Worm (Caenorhabditis elegans) whole organism, L4/young adult: ENCODE measurements around the gene srw-99.
"Not testable (repeated sequence)": the region's sequence is repeated elsewhere in the genome, so short reads cannot be mapped to it uniquely, and the experiment has no call there.

Experiments
- W03F9.2 ChIP-seq: fragments of 150-350 bp; optimal IDR thresholded peaks from 2 replicates; lab custom pipeline; 2014; ENCODE audit warnings: missing biosample characterization, missing genetic modification characterization
- dao-5 ChIP-seq: sonication (generic microtip); optimal IDR thresholded peaks from 2 replicates; lab custom pipeline; 2016; ENCODE audit warnings: missing genotype, missing genetic modification characterization, moderate library complexity, missing compliant biosample characterization
- him-1 ChIP-seq: sonication (generic microtip); optimal IDR thresholded peaks from 2 replicates; lab custom pipeline; 2016; ENCODE audit warnings: missing genotype, missing genetic modification reagents, missing genetic modification characterization, missing compliant biosample characterization

Gene srw-99

DNA sequence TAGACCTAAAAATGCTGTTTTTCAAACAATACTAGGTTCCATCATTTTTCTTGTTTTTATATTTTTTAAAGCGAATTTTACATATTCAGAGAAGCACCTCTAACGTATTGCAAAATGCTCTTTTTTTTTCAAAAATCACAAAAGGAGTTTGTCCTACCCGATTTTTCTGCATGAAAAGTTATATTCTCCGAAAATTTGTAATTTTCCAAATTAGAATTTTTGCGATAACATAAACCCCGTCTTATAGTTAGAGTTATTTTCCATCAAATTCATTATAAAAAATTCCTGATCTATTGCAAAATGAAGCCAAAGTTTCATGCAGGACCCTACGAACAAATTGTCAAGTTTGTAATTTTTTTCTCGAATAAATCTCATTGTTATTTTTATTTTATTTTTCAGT lies at the start of gene srw-99:
srw-99 (plus strand) TSS at position 301 of the 400 bp plus-strand sequence.
- TF ChIP-seq him-1 (tag; lab: Kevin White, UChicago), result no peak
- TF ChIP-seq dao-5, result no peak
- TF ChIP-seq W03F9.2 (tag; lab: Kevin White, UChicago), result no peak

DNA sequence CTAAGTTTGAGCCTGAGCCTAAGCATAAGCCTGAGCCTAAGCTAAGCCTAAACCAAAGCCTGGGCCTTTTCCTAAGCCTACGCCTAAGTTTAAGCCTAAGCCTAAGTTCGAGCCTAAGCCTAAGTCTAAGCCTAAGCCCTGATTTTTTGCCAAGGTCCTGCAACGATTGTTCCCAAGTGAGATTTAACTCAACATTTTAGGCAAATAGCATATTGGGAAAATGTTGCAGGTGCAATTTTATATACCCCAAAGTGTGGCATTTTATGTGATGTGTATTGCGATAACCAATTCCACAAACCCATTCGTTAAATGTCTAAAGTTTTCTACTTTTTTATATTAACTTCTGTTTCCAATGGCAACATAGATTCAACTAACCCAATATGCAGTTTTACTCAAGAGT lies 46.3 kb upstream of the srw-99 start, which contains the start of gene irld-40:
irld-40 (plus strand) TSS at position 301 of the 400 bp plus-strand sequence.
- TF ChIP-seq W03F9.2 (tag; lab: Kevin White, UChicago) (no peak), dao-5 (no peak), him-1 (tag; lab: Kevin White, UChicago) (no peak)

DNA sequence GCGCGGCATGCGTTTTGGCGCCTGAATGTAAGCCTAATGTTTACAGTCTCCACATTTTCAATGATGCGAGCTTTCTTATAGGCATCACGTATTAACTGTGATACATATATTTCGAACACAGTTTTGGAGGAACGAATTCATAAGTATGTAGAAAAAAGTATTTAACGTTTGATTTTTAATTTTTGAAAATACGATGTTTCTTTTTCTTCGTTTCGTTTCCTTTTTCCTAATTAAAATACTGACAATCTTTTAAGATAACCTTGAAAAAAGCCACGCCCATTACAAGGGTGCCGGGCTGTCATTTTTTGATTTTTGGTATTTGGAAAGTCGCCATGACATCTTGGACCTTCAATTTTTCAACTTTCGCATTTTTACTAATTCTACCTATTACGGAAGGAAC lies 43.6 kb upstream of the srw-99 start, which contains the start of gene K04F1.9:
K04F1.9 (plus strand) TSS at position 301 of the 400 bp plus-strand sequence.
- TF ChIP-seq him-1 (tag; lab: Kevin White, UChicago) (no peak), W03F9.2 (tag; lab: Kevin White, UChicago) (no peak), dao-5 (no peak)

DNA sequence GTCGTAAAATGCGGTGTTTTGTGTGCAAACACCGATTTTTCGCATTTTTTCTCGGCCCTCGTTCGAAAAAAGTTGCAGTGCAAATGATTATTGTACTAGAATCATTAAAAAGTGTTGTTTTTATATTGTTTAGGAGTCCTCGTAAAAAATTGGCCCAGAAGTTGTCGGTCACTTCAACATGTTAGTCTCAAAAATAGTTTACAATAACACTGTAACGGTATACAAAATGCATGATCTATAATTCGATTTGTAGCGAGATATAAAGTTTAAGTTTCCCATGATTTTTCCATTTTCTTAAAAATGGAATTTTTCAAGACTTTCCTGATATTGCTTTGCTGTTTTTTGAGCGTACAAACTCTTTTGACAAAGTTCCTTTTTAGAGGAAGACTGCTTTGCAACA lies 41.6 kb upstream of the srw-99 start, which contains the start of gene K04F1.8:
K04F1.8 (plus strand) TSS at position 301 of the 400 bp plus-strand sequence.
- TF ChIP-seq W03F9.2 (tag; lab: Kevin White, UChicago) (no peak), dao-5 (no peak), him-1 (tag; lab: Kevin White, UChicago) (no peak)

DNA sequence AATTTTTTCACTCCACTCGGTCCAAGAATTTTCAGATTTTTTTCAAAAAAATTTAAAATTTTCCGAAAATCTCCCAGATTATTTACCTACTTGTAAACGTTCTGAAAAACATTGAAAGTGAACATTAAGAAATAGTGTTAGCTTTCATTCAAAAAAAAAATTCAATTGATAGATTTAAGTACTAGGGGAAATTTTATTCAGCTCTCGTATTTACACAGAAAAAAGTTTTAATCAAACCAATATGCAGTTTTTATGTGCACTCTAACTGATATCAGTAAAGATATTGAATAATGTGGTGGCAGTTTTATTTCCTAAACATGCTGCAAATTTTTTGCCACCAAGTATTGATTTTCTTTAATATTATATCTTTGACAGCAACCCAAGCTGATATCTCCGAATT lies 40.3 kb upstream of the srw-99 start, which contains the start of gene irld-42:
irld-42 (plus strand) TSS at position 301 of the 400 bp plus-strand sequence.
- TF ChIP-seq W03F9.2 (tag; lab: Kevin White, UChicago) (no peak), dao-5 (no peak), him-1 (tag; lab: Kevin White, UChicago) (no peak)

DNA sequence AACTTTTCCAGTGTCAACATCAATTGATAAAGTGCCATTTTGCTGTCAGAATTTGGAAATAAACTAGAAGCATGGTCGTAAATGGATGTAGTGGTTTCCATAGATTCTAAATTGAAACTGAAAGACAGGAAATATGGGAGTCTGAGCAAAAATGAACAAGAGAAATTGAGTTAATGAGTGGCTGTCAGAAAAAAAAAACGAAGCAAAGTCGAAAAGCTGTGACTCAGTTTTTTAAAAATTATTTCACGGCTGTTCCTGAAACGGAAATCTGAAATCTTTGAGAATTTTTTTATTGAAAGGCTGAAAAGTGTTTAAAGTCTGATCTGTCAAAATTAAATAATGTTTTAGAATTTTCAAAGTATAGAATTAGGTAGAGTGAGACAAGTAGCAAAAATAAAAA lies 30.3 kb upstream of the srw-99 start, which contains the start of gene srw-98:
srw-98 (minus strand) TSS at position 101 of the 400 bp plus-strand sequence.
- TF ChIP-seq dao-5, result no peak
- TF ChIP-seq W03F9.2 (tag; lab: Kevin White, UChicago), result no peak
- no peak for TF ChIP-seq him-1 (tag; lab: Kevin White, UChicago)

DNA sequence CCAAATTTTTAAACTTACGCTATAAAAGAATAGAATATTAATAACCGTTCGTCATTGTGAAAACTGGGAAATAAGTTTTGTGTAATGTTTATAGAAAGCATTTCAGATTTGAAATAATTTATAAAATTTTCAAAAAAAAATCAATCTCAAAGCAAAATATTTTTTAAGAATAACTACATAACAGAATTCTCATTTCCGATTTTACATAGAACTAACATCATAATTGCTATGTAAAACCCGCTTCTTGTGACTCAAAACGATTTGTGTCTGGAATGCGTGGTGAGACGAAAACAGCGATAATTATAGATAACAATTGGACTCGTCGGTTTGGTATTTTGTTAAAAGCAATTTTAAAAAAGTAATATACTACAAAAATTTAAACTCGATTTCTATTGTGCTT lies 27.8 kb upstream of the srw-99 start, which contains the start of gene srw-91:
srw-91 (minus strand) TSS at position 101 of the 400 bp plus-strand sequence.
- TF ChIP-seq him-1 (tag; lab: Kevin White, UChicago), result no peak
- no peak for TF ChIP-seq W03F9.2 (tag; lab: Kevin White, UChicago)
- no peak for TF ChIP-seq dao-5

DNA sequence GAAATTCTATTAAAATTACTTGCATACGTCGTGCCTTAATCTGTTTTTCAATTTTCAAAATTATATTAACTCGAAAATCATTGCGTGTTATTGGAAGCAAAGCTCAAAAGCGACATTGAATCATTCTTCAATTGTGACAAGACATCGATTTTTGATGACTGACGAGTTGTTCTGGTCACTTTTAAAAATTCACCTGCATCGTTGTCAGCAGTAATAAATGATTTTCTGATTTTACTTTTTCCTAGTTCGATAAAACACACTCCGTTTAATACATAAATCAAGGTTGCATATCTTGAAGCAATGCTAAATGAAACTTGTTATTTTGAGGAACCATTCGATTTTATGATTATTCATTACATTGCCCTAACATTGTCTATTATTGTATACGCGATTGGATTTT lies 26.3 kb upstream of the srw-99 start, which contains the start of gene srh-3:
srh-3 (plus strand) TSS at position 301 of the 400 bp plus-strand sequence.
- no peak for TF ChIP-seq W03F9.2 (tag; lab: Kevin White, UChicago)

DNA sequence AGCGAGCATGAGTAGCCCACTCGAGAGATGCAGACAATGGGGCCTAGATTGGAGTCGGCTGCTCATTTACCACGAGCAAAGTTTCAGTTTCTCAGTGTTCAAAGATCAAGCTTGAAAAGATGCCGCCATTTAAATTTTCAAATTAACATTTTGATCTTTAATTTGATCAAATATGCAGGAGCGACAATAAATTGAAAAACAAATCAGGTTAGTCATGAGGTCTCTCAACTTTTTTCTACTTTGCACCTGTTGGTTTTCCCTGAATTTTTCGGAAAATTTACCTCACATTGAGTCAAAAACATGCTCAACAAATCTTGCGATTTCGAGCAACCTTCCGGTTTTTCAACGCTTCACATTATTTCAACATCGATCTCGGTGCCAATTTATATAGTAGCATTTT lies 23.2 kb upstream of the srw-99 start, which contains the start of gene srh-5:
srh-5 (plus strand) TSS at position 301 of the 400 bp plus-strand sequence.
- no peak for TF ChIP-seq W03F9.2 (tag; lab: Kevin White, UChicago)
- TF ChIP-seq him-1 (tag; lab: Kevin White, UChicago), result no peak
- TF ChIP-seq dao-5, result no peak

DNA sequence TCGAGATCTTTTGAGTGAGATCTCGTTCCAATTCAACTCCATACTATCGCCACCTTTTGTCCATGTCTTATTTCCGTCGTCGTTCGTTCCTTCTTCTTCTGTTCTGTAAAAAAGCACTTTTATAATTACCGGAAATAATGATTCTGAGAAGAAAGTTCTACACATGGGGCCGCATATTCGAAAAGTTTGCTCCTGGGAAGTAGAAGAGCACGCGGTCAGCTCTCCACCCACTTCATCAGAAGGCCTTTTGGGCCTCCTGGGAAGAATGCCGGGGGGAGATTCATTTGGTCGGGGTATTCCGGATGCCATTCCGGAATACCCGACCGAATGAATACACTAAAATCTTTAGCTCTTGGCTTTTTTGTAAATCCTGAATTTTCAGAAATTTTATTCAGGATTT lies 16.0 kb upstream of the srw-99 start, which contains the start of gene Y46H3C.5:
Y46H3C.5 (minus strand) TSS at position 2 of the 400 bp plus-strand sequence.
- TF ChIP-seq dao-5; W03F9.2 (tag; lab: Kevin White, UChicago); him-1 (tag; lab: Kevin White, UChicago): not testable (repeated sequence)

DNA sequence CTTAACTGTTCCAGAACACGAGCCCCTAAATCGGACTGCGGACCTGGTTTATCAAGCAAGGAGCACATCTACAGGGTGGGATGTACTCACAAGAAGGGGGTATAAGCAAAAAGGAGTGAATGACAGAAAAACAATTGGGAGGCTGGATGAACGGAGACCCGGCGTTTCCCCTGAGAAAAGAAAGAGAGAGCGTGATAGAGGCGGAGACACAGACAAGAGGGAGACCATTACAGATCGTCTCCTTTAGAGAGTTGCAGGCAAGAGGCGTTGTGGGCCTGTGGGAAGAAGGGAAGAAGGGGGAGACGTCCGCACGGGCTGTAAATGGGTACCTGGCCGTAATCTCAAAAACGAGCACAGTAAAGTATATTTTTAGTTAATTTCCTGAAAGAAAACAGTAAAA lies 14.7 kb upstream of the srw-99 start, which contains the start of gene Y46H3C.7:
Y46H3C.7 (minus strand) TSS at position 147 of the 400 bp plus-strand sequence.
- not testable (repeated sequence) for TF ChIP-seq dao-5; W03F9.2 (tag; lab: Kevin White, UChicago); him-1 (tag; lab: Kevin White, UChicago)

DNA sequence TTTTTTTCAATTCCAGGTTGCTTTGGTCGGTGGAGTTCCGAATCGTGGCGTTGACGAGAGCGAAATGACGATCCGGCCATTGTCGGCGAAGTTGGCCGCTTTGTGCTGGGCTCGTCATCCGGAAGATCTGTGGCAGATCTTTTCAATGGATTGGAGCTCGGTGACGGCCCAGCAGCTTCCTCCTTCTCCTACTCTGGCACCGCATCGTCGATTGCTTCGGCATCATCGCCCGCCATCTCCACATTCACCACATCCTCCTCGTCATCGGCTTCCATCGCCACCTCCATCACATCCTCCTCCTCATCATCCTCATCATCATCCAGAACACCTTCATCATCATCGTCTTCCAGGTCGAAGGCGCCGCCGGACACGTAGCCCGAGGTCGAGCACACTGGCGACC lies 10.1 kb upstream of the srw-99 start:
- no peak for TF ChIP-seq dao-5
- TF ChIP-seq W03F9.2 (tag; lab: Kevin White, UChicago), result no peak
- no peak for TF ChIP-seq him-1 (tag; lab: Kevin White, UChicago)

DNA sequence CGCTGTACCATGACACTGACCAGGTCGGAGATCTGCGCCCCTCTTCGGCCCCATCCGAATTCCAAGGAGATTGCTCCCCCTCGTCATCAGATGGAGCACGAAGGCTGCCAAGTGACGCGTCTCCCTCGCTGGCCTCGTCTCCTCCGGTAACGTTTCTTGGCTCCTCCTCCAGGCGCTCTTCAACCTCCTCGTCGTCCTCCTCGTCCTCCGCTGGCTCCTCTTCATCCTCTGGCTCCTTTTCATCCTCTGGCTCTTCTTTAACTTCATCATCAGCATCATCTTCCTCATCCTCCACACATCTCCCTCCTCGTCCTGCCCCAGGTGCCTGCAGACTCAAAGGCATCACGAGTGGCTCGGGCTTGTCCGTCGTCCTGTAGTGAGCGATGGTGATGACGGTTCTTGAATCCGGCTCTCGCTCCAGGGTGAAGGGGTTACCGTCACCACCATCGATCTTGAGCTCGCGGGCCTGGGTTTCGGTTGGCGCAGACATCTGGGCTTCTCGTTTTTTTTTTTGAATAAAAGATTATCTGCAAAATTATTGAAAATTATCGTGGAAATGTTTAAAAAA lies 9.2 kb upstream of the srw-99 start:
- TF ChIP-seq him-1 (tag; lab: Kevin White, UChicago), result no peak
- no peak for TF ChIP-seq W03F9.2 (tag; lab: Kevin White, UChicago)
- no peak for TF ChIP-seq dao-5

DNA sequence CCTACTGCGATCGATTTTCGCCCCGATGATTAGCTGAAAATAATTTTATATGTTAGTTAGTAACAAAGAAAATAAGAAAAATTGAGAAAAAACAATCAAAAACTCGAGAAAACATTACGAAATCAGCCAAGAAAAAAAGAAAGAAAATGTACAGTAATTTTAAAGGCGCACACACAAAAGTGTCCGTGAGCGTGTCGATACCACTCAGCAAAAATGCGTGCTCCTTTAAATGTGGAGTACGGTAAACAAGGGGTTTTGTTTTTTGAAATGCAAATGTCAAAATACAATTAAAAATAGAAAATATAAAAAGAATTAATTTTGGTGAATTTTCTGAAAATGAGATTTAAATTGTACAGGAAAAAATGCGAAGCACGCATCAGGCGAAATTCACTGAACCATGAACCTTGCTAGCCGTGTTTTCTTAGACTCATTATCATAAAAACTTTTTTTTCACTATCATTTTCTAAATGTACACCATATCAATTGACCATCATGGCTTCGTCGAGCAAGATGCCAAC lies 6.9 kb upstream of the srw-99 start, which contains the start of gene srw-90:
srw-90 (plus strand) TSS at position 468 of the 518 bp plus-strand sequence.
- TF ChIP-seq him-1 (tag; lab: Kevin White, UChicago), result no peak
- TF ChIP-seq dao-5, result no peak
- no peak for TF ChIP-seq W03F9.2 (tag; lab: Kevin White, UChicago)
